Worm (Caenorhabditis elegans): ENCODE measurements around the gene C40C9.3.
A peak's percentile ranks its signal among the peaks of the same experiment; 100 is the strongest.

Gene C40C9.3

ce11 chrX:13598021-13598499 is 49.3 kb upstream of the C40C9.3 start, which contains the start of gene bra-1 (continued):
- peak; percentile 29 for TF ChIP-seq ztf-4 (tag; optimal IDR thresholded peaks at IDR 0.05)
- TF ChIP-seq sox-4 (tag; optimal IDR thresholded peaks at IDR 0.05): peak; percentile 68
- TF ChIP-seq nhr-71 (tag; optimal IDR thresholded peaks at IDR 0.05): peak; percentile 83
- no peak for TF ChIP-seq mef-2 (tag; optimal IDR thresholded peaks at IDR 0.05)
- TF ChIP-seq pax-3 (tag; optimal IDR thresholded peaks at IDR 0.05): peak; percentile 72
- no peak for TF ChIP-seq unc-98 (GFP tag; IDR thresholded peaks at IDR 0.05)
- peak; percentile 23 for TF ChIP-seq nhr-77 (tag; optimal IDR thresholded peaks at IDR 0.05)
- peak; percentile 33 for TF ChIP-seq irx-1 (tag; optimal IDR thresholded peaks at IDR 0.05)
- TF ChIP-seq alr-1 (tag; optimal IDR thresholded peaks at IDR 0.05; ENCODE audit: borderline replicate concordance): no peak
- no peak for TF ChIP-seq ama-1 (optimal IDR thresholded peaks at IDR 0.05)
- no peak for TF ChIP-seq ceh-90 (tag; optimal IDR thresholded peaks at IDR 0.05)
- TF ChIP-seq ceh-63 (GFP tag; optimal IDR thresholded peaks at IDR 0.05): no peak
- TF ChIP-seq fkh-8 (tag; optimal IDR thresholded peaks at IDR 0.05): peak; percentile 94
- TF ChIP-seq blmp-1 (tag; optimal IDR thresholded peaks at IDR 0.05): peak; percentile 15
- TF ChIP-seq ceh-88 (GFP tag; IDR thresholded peaks at IDR 0.05): peak; percentile 9; the same call in 1 of the 2 replicates
- peak in 1 of 3 experiments; percentile 68 for TF ChIP-seq ceh-82 (tag; optimal IDR thresholded peaks at IDR 0.05)
- no peak for TF ChIP-seq nhr-76 (tag; optimal IDR thresholded peaks at IDR 0.05)
- TF ChIP-seq ces-1 (GFP tag; optimal IDR thresholded peaks at IDR 0.05): no peak
- TF ChIP-seq nhr-28 (tag; optimal IDR thresholded peaks at IDR 0.05): no peak

- TF ChIP-seq ztf-4 (tag; optimal IDR thresholded peaks at IDR 0.05): no peak
- TF ChIP-seq tbx-2 (tag; optimal IDR thresholded peaks at IDR 0.05): no peak
- TF ChIP-seq efl-1 (optimal IDR thresholded peaks at IDR 0.05): no peak
- TF ChIP-seq efl-1 (GFP tag; optimal IDR thresholded peaks at IDR 0.05 in 1 of 2): no peak
- no peak for TF ChIP-seq unc-98 (GFP tag; IDR thresholded peaks at IDR 0.05)
- TF ChIP-seq nhr-77 (tag; optimal IDR thresholded peaks at IDR 0.05): no peak
- TF ChIP-seq nhr-47 (tag; optimal IDR thresholded peaks at IDR 0.05): no peak
These were observed 47.3 kb upstream of the C40C9.3 start, which contains the start of gene F54B11.7 for ce11 chrX:13600136-13600535. TSS of gene F54B11.7 (plus strand) at chrX:13600436.

- no peak for TF ChIP-seq unc-130 (tag; optimal IDR thresholded peaks at IDR 0.05)
- no peak for TF ChIP-seq lin-39 (tag; optimal IDR thresholded peaks at IDR 0.05)
- no peak for TF ChIP-seq nhr-28 (tag; optimal IDR thresholded peaks at IDR 0.05)
- TF ChIP-seq snu-23 (GFP tag; optimal IDR thresholded peaks at IDR 0.05): no peak
- no peak for TF ChIP-seq rnt-1 (tag; optimal IDR thresholded peaks at IDR 0.05)
- TF ChIP-seq irx-1 (tag; optimal IDR thresholded peaks at IDR 0.05): no peak
- no peak for TF ChIP-seq C34B4.2 (tag; optimal IDR thresholded peaks at IDR 0.05)
- no peak for TF ChIP-seq ceh-63 (GFP tag; optimal IDR thresholded peaks at IDR 0.05)
- no peak for TF ChIP-seq lir-3 (tag; optimal IDR thresholded peaks at IDR 0.05; ENCODE audit: poor library complexity)
These were observed 43.6 kb upstream of the C40C9.3 start, which contains the start of gene F54B11.8 for ce11 chrX:13603826-13604225. TSS of gene F54B11.8 (minus strand) at chrX:13603926.

- TF ChIP-seq ceh-8 (GFP tag; optimal IDR thresholded peaks at IDR 0.05) (no peak), mef-2 (tag; optimal IDR thresholded peaks at IDR 0.05) (no peak), rnt-1 (tag; optimal IDR thresholded peaks at IDR 0.05) (peak; percentile 82), dsc-1 (tag; optimal IDR thresholded peaks at IDR 0.05) (peak; percentile 69), nhr-20 (tag; optimal IDR thresholded peaks at IDR 0.05) (peak; percentile 18), nhr-76 (tag; optimal IDR thresholded peaks at IDR 0.05) (no peak), C16A3.4 (tag; optimal IDR thresholded peaks at IDR 0.05) (peak; percentile 26), lin-39 (tag; optimal IDR thresholded peaks at IDR 0.05) (no peak), unc-98 (GFP tag; IDR thresholded peaks at IDR 0.05) (0 out of 2 replicates have a peak, but pooled peaks have one; percentile 35), snu-23 (GFP tag; optimal IDR thresholded peaks at IDR 0.05) (peak; percentile 35), efl-1 (optimal IDR thresholded peaks at IDR 0.05) (peak in 1 of 2 experiments; percentile 4), efl-1 (GFP tag; optimal IDR thresholded peaks at IDR 0.05 in 1 of 2) (no peak), nhr-19 (GFP tag; conservative IDR thresholded peaks at IDR 0.05) (peak; percentile 57), lin-14 (GFP tag; optimal IDR thresholded peaks at IDR 0.05) (peak; percentile 60), elt-2 (tag; optimal IDR thresholded peaks at IDR 0.05) (no peak), mdl-1 (tag; optimal IDR thresholded peaks at IDR 0.05) (peak in 1 of 2 experiments; percentile 8), nhr-71 (tag; optimal IDR thresholded peaks at IDR 0.05) (peak; percentile 59), mep-1 (tag; optimal IDR thresholded peaks at IDR 0.05) (peak; percentile 19), lsy-2 (tag; optimal IDR thresholded peaks at IDR 0.05) (peak in 1 of 2 experiments; percentile 35), nhr-47 (tag; optimal IDR thresholded peaks at IDR 0.05) (peak; percentile 13)
These were observed 42.3 kb upstream of the C40C9.3 start, which contains the start of gene F54B11.9 for ce11 chrX:13604946-13605617. TSS of gene F54B11.9 (plus strand) at chrX:13605567.
